Fruit fly (Drosophila melanogaster): ENCODE data around the gene Hs2st.

Hs2st gene

dm6 chr2L:19444734-19445140 is at the start of gene Hs2st:
Gene Hs2st, minus strand, starts transcription at chr2L:19444750.
- TF ChIP-seq CG8478 (optimal IDR thresholded peaks at IDR 0.05) = no peak
- TF ChIP-seq CTCF (optimal IDR thresholded peaks at IDR 0.05) = no peak

dm6 chr2L:19492934-19493686 is 48.6 kb upstream of the Hs2st start, which contains the start of the genes swm and Ctu2:
Gene swm, plus strand, starts transcription at chr2L:19493251.
Gene Ctu2, minus strand, starts transcription at chr2L:19493253.
- TF ChIP-seq CG8478 (optimal IDR thresholded peaks at IDR 0.05) = no peak

dm6 chr2L:19489997-19490461 is 45.5 kb upstream of the Hs2st start, which contains the start of the genes CG10194 and CG18094:
Gene CG10194, minus strand, starts transcription at chr2L:19490104.
Gene CG18094, plus strand, starts transcription at chr2L:19490262.
- TF ChIP-seq CTCF (optimal IDR thresholded peaks at IDR 0.05) (no peak), CG8478 (optimal IDR thresholded peaks at IDR 0.05) (no peak)

- TF ChIP-seq CTCF (optimal IDR thresholded peaks at IDR 0.05) (no peak), CG8478 (optimal IDR thresholded peaks at IDR 0.05) (no peak)
Measured at dm6 chr2L:19487190-19487589, 42.6 kb upstream of the Hs2st start, which contains the start of gene CG13083. Gene CG13083, plus strand, starts transcription at chr2L:19487490.

dm6 chr2L:19484539-19484938 is 40.0 kb upstream of the Hs2st start, which contains the start of the genes CG10195 and CG13084:
Gene CG10195, minus strand, starts transcription at chr2L:19484705.
Gene CG13084, plus strand, starts transcription at chr2L:19484930.
- no peak for TF ChIP-seq CTCF (optimal IDR thresholded peaks at IDR 0.05)
- no peak for TF ChIP-seq CG8478 (optimal IDR thresholded peaks at IDR 0.05)

dm6 chr2L:19480406-19481334 is 36.1 kb upstream of the Hs2st start:
- TF ChIP-seq CG8478 (optimal IDR thresholded peaks at IDR 0.05) = no peak
- TF ChIP-seq CTCF (optimal IDR thresholded peaks at IDR 0.05) = no peak

dm6 chr2L:19479249-19479984 is 34.9 kb upstream of the Hs2st start:
- no peak for TF ChIP-seq CG8478 (optimal IDR thresholded peaks at IDR 0.05)
- no peak for TF ChIP-seq CTCF (optimal IDR thresholded peaks at IDR 0.05)

- no peak for TF ChIP-seq CTCF (optimal IDR thresholded peaks at IDR 0.05)
- TF ChIP-seq CG8478 (optimal IDR thresholded peaks at IDR 0.05) = no peak
Measured at dm6 chr2L:19473397-19474009, 29.0 kb upstream of the Hs2st start.

dm6 chr2L:19472256-19472655 is 27.7 kb upstream of the Hs2st start:
- no peak for TF ChIP-seq CG8478 (optimal IDR thresholded peaks at IDR 0.05)
- no peak for TF ChIP-seq CTCF (optimal IDR thresholded peaks at IDR 0.05)

dm6 chr2L:19469751-19470150 is 25.2 kb upstream of the Hs2st start:
- TF ChIP-seq CTCF (optimal IDR thresholded peaks at IDR 0.05) (no peak), CG8478 (optimal IDR thresholded peaks at IDR 0.05) (no peak)

dm6 chr2L:19469090-19469489 is 24.5 kb upstream of the Hs2st start:
- TF ChIP-seq CTCF (optimal IDR thresholded peaks at IDR 0.05) (no peak), CG8478 (optimal IDR thresholded peaks at IDR 0.05) (no peak)

- TF ChIP-seq CG8478 (optimal IDR thresholded peaks at IDR 0.05) = no peak
- no peak for TF ChIP-seq CTCF (optimal IDR thresholded peaks at IDR 0.05)
Measured at dm6 chr2L:19463824-19464317, 19.3 kb upstream of the Hs2st start, which contains the start of gene tj. Gene tj, plus strand, starts transcription at chr2L:19464267.

dm6 chr2L:19463405-19463804 is 18.9 kb upstream of the Hs2st start:
- TF ChIP-seq CTCF (optimal IDR thresholded peaks at IDR 0.05) (no peak), CG8478 (optimal IDR thresholded peaks at IDR 0.05) (no peak)

- no peak for TF ChIP-seq CG8478 (optimal IDR thresholded peaks at IDR 0.05)
- TF ChIP-seq CTCF (optimal IDR thresholded peaks at IDR 0.05) = no peak
Measured at dm6 chr2L:19462898-19463297, 18.3 kb upstream of the Hs2st start.
